Fruit fly (Drosophila melanogaster): Measurements from ENCODE around the gene CaMKI.

DNA sequence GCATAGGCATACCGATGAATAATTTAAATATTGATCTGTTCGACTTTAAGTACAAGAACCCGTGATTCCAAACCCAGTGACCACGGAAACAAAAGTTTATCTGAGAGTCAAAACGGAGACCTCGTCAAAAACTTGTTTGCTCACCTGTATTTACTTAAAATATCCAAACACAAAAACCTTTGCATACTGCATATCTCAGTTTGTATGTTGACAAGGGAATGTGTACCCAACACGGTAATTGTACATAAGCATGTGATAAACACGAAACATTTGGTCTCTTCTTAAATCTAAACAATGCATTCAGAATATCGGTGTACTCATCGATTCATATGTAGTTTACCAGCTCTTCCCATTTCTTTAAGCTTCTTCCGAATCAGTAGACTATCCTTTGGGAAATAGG is 52.4 kb downstream of the CaMKI start:
- TF ChIP-seq usp (GFP tag; optimal IDR thresholded peaks at IDR 0.05) (no peak), psq (optimal IDR thresholded peaks at IDR 0.05) (no peak), pan (optimal IDR thresholded peaks at IDR 0.05) (no peak), EcR (GFP tag; optimal IDR thresholded peaks at IDR 0.05) (no peak), CG8478 (optimal IDR thresholded peaks at IDR 0.05) (no peak)
